Worm (Caenorhabditis elegans): ENCODE results near the gene K08F9.1.

K08F9.1 gene

ce11 chrV:15143285-15143684 lies at the start of gene K08F9.1:
TSS of gene K08F9.1 (minus strand) at chrV:15143385.
- TF ChIP-seq sma-9 (GFP tag; optimal IDR thresholded peaks at IDR 0.05) (no peak), sma-9 (tag; optimal IDR thresholded peaks at IDR 0.05) (no peak), crh-2 (tag; optimal IDR thresholded peaks at IDR 0.05) (no peak), F13H6.1 (tag; optimal IDR thresholded peaks at IDR 0.05) (no peak), nhr-11 (tag; optimal IDR thresholded peaks at IDR 0.05) (no peak), mbf-1 (tag; optimal IDR thresholded peaks at IDR 0.05) (no peak), nhr-237 (tag; optimal IDR thresholded peaks at IDR 0.05) (no peak), zag-1 (tag; optimal IDR thresholded peaks at IDR 0.05) (no peak), ama-1 (optimal IDR thresholded peaks at IDR 0.05) (no peak), blmp-1 (tag; optimal IDR thresholded peaks at IDR 0.05; ENCODE audit: insufficient read depth) (no peak), nhr-23 (tag; optimal IDR thresholded peaks at IDR 0.05) (no peak), nhr-77 (tag; optimal IDR thresholded peaks at IDR 0.05) (no peak), nhr-6 (tag; optimal IDR thresholded peaks at IDR 0.05) (no peak), unc-55 (GFP tag; optimal IDR thresholded peaks at IDR 0.05) (no peak), lin-39 (tag; optimal IDR thresholded peaks at IDR 0.05) (no peak), lin-11 (tag; optimal IDR thresholded peaks at IDR 0.05) (no peak), R02D3.7 (tag; optimal IDR thresholded peaks at IDR 0.05) (no peak), fos-1 (tag; optimal IDR thresholded peaks at IDR 0.05) (no peak), nhr-129 (tag; optimal IDR thresholded peaks at IDR 0.05) (no peak)

ce11 chrV:15192377-15192776 lies 49.2 kb upstream of the K08F9.1 start, which contains the start of gene plc-2:
TSS of gene plc-2 (plus strand) at chrV:15192572.
- TF ChIP-seq C34F6.9 (tag; optimal IDR thresholded peaks at IDR 0.05) (no peak), crh-2 (tag; optimal IDR thresholded peaks at IDR 0.05) (peak; percentile 18), gmeb-1 (tag; optimal IDR thresholded peaks at IDR 0.05) (no peak), fos-1 (tag; optimal IDR thresholded peaks at IDR 0.05) (peak; percentile 76), unc-39 (tag; optimal IDR thresholded peaks at IDR 0.05) (no peak)

- TF ChIP-seq ceh-16 (tag; optimal IDR thresholded peaks at IDR 0.05): no peak
- TF ChIP-seq fos-1 (tag; optimal IDR thresholded peaks at IDR 0.05): no peak
- no peak for TF ChIP-seq F13H6.1 (tag; optimal IDR thresholded peaks at IDR 0.05)
- no peak for TF ChIP-seq zag-1 (tag; optimal IDR thresholded peaks at IDR 0.05)
- TF ChIP-seq nhr-12 (tag; optimal IDR thresholded peaks at IDR 0.05): no peak
- TF ChIP-seq nhr-10 (tag; optimal IDR thresholded peaks at IDR 0.05): no peak
- no peak for TF ChIP-seq dmd-4 (tag; optimal IDR thresholded peaks at IDR 0.05)
- TF ChIP-seq sma-3 (GFP tag; optimal IDR thresholded peaks at IDR 0.05): no peak
- TF ChIP-seq snpc-4 (tag; optimal IDR thresholded peaks at IDR 0.05): no peak
- no peak for TF ChIP-seq mab-5 (tag; optimal IDR thresholded peaks at IDR 0.05)
- TF ChIP-seq Y55F3AM.14 (GFP tag; optimal IDR thresholded peaks at IDR 0.05): no peak
- TF ChIP-seq ama-1 (optimal IDR thresholded peaks at IDR 0.05): no peak
- TF ChIP-seq mdl-1 (tag; optimal IDR thresholded peaks at IDR 0.05): no peak
- TF ChIP-seq sem-4 (tag; optimal IDR thresholded peaks at IDR 0.05): no peak
Measured at ce11 chrV:15191971-15192370, 48.8 kb upstream of the K08F9.1 start.

ce11 chrV:15190903-15191302 lies 47.7 kb upstream of the K08F9.1 start, which contains the start of gene Y75B12B.11:
TSS of gene Y75B12B.11 (plus strand) at chrV:15191296.
- TF ChIP-seq ZK546.5 (tag; optimal IDR thresholded peaks at IDR 0.05): no peak
- TF ChIP-seq lsy-2 (tag; optimal IDR thresholded peaks at IDR 0.05): peak; percentile 25 to 63
- no peak for TF ChIP-seq nhr-10 (tag; optimal IDR thresholded peaks at IDR 0.05)
- peak; percentile 2 for TF ChIP-seq mab-5 (tag; optimal IDR thresholded peaks at IDR 0.05)
- TF ChIP-seq nhr-25 (tag; optimal IDR thresholded peaks at IDR 0.05): no peak
- TF ChIP-seq lin-13 (GFP tag; optimal IDR thresholded peaks at IDR 0.05): peak; percentile 76
- peak; percentile 55 for TF ChIP-seq snpc-4 (tag; optimal IDR thresholded peaks at IDR 0.05)
- TF ChIP-seq sma-9 (GFP tag; optimal IDR thresholded peaks at IDR 0.05): peak; percentile 83
- no peak for TF ChIP-seq sma-9 (tag; optimal IDR thresholded peaks at IDR 0.05)
- no peak for TF ChIP-seq ceh-82 (tag; optimal IDR thresholded peaks at IDR 0.05)
- TF ChIP-seq sma-3 (GFP tag; optimal IDR thresholded peaks at IDR 0.05): peak; percentile 80
- no peak for TF ChIP-seq ztf-1 (GFP tag; conservative IDR thresholded peaks at IDR 0.05)
- TF ChIP-seq elt-3 (tag; optimal IDR thresholded peaks at IDR 0.05): no peak
- no peak for TF ChIP-seq unc-62 (GFP tag; optimal IDR thresholded peaks at IDR 0.05)
- TF ChIP-seq nhr-77 (tag; optimal IDR thresholded peaks at IDR 0.05): no peak
- TF ChIP-seq nhr-23 (tag; optimal IDR thresholded peaks at IDR 0.05): no peak
- no peak for TF ChIP-seq lin-39 (tag; optimal IDR thresholded peaks at IDR 0.05)
- TF ChIP-seq R02D3.7 (tag; optimal IDR thresholded peaks at IDR 0.05): no peak
- TF ChIP-seq sem-4 (tag; optimal IDR thresholded peaks at IDR 0.05): peak; percentile 75
- TF ChIP-seq nhr-129 (tag; optimal IDR thresholded peaks at IDR 0.05): peak; percentile 88
- TF ChIP-seq nhr-21 (tag; optimal IDR thresholded peaks at IDR 0.05): peak; percentile 81
- peak; percentile 66 for TF ChIP-seq lin-11 (tag; optimal IDR thresholded peaks at IDR 0.05)
- TF ChIP-seq skn-1 (tag; optimal IDR thresholded peaks at IDR 0.05): no peak
- no peak for TF ChIP-seq alr-1 (tag; optimal IDR thresholded peaks at IDR 0.05)
- TF ChIP-seq nhr-11 (tag; optimal IDR thresholded peaks at IDR 0.05): no peak
- TF ChIP-seq mdl-1 (tag; optimal IDR thresholded peaks at IDR 0.05): no peak
- TF ChIP-seq egl-27 (tag; optimal IDR thresholded peaks at IDR 0.05): peak; percentile 56
- no peak for TF ChIP-seq aly-2 (tag; optimal IDR thresholded peaks at IDR 0.05)
- peak; percentile 32 for TF ChIP-seq blmp-1 (tag; optimal IDR thresholded peaks at IDR 0.05; ENCODE audit: insufficient read depth)
- TF ChIP-seq Y55F3AM.14 (GFP tag; optimal IDR thresholded peaks at IDR 0.05): peak; percentile 77
- TF ChIP-seq ztf-11 (tag; optimal IDR thresholded peaks at IDR 0.05): no peak
- no peak for TF ChIP-seq unc-39 (tag; optimal IDR thresholded peaks at IDR 0.05)
- peak; percentile 67 for TF ChIP-seq fos-1 (tag; optimal IDR thresholded peaks at IDR 0.05)
- peak; percentile 82 for TF ChIP-seq crh-2 (tag; optimal IDR thresholded peaks at IDR 0.05)
- TF ChIP-seq dmd-4 (tag; optimal IDR thresholded peaks at IDR 0.05): no peak
- TF ChIP-seq nhr-237 (tag; optimal IDR thresholded peaks at IDR 0.05): no peak
- TF ChIP-seq zag-1 (tag; optimal IDR thresholded peaks at IDR 0.05): no peak

All from whole organism, L2 larva.